Fruit fly (Drosophila melanogaster) whole organism, prepupa: ENCODE measurements around the gene CG13108.

Experiments used
- CG6808 ChIP-seq: fragments of 200-800 bp; sonication (Bioruptor generic); optimal IDR thresholded peaks from 3 replicates; lab custom pipeline; 2017; ENCODE audit warnings: missing biosample characterization, missing genetic modification characterization, mild to moderate bottlenecking, moderate library complexity, missing genetic modification reagents
- Eip78C ChIP-seq: fragments of 200-800 bp; sonication (Bioruptor generic); peaks from one replicate; lab custom pipeline; 2016; ENCODE audit warnings: missing biosample characterization, missing genetic modification characterization
- OdsH ChIP-seq: fragments of 200-800 bp; sonication (Bioruptor generic); optimal IDR thresholded peaks from 3 replicates; lab custom pipeline; 2016; ENCODE audit warnings: missing biosample characterization, missing genetic modification characterization
- Sox102F ChIP-seq: fragments of 200-800 bp; sonication (Bioruptor generic); optimal IDR thresholded peaks from 2 replicates; lab custom pipeline; 2016; ENCODE audit warnings: missing biosample characterization, mild to moderate bottlenecking, missing genetic modification characterization
- pdm3 ChIP-seq: fragments of 200-800 bp; sonication (Bioruptor generic); optimal IDR thresholded peaks from 3 replicates; lab custom pipeline; 2016; ENCODE audit warnings: missing biosample characterization, missing genetic modification characterization

DNA sequence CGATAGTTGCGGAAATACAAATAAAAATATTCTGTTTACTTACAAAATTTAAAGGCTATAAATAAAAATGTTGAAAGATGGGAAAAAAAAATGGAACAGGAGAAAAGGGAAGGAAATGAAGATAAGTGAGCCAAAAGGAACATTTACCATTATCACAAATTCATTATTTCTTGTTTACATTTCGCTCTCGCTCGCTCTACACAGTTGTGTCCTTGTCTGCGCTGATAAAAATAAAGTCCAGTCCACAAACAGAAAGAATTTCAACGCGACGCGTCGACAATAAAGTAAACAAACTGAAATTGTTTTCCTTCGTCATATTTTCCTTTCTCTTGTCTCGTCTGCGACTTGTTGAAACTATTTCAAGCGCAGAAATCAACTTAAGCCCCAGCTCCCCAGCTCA is 25.2 kb downstream of the CG13108 start:
- peak; percentile 76 for TF ChIP-seq Eip78C (GFP tag; lab: Kevin White, UChicago)
- peak; percentile 11 for TF ChIP-seq CG6808 (GFP tag; lab: Kevin White, UChicago)
- no peak for TF ChIP-seq OdsH (GFP tag; lab: Kevin White, UChicago)
- TF ChIP-seq Sox102F (GFP tag; lab: Kevin White, UChicago) = peak; percentile 11
- no peak for TF ChIP-seq pdm3
